Worm (Caenorhabditis elegans) whole organism, L1 larva: ENCODE measurements around the gene hlh-14.

ENCODE experiments used
- ceh-90 ChIP-seq: sonication (generic microtip); optimal IDR thresholded peaks from 2 replicates; lab custom pipeline; 2016; ENCODE audit warnings: missing genetic modification characterization, missing compliant biosample characterization
- elt-3 ChIP-seq, 6 experiments: fragments of 150-350 bp in 1 of 6; sonication (generic microtip); optimal IDR thresholded peaks; 2 replicates each; lab custom pipeline; 2017 to 2018; ENCODE audit warnings: missing biosample characterization in 6 of 6, missing genetic modification characterization in 6 of 6, inconsistent platforms in 1 of 6
- lin-35 ChIP-seq, 2 experiments: fragments of 150-350 bp; optimal IDR thresholded peaks; 2 replicates each; lab custom pipeline; 2014; ENCODE audit warnings: missing biosample characterization in 2 of 2, missing genetic modification characterization in 2 of 2, missing genetic modification reagents in 2 of 2
- ztf-11 ChIP-seq, 2 experiments: sonication (generic microtip); optimal IDR thresholded peaks; 2 replicates each; lab custom pipeline; 2016 to 2017; ENCODE audit warnings: missing genetic modification characterization in 2 of 2, missing biosample characterization in 1 of 2, missing compliant biosample characterization in 1 of 2

ce11 chrII:5777372-5777771, 38.7 kb upstream of the hlh-14 start:
- TF ChIP-seq elt-3 (tag; optimal IDR thresholded peaks at IDR 0.05; lab: Kevin White, UChicago) (no peak), lin-35 (GFP tag; optimal IDR thresholded peaks at IDR 0.05; lab: Kevin White, UChicago) (no peak), ztf-11 (tag; optimal IDR thresholded peaks at IDR 0.05; lab: Kevin White, UChicago) (no peak), ceh-90 (tag; lab: Kevin White, UChicago) (no peak)
